Fruit fly (Drosophila melanogaster) whole organism, prepupa: ENCODE measurements around the gene CG18542.
A peak's percentile ranks its signal among the peaks of the same experiment; 100 is the strongest.

Experiments used
- Blimp-1 ChIP-seq: fragments of 200-800 bp; sonication (Bioruptor generic); optimal IDR thresholded peaks from 3 replicates; lab custom pipeline; 2017; ENCODE audit warnings: missing biosample characterization, missing genetic modification characterization, mild to moderate bottlenecking, moderate library complexity, missing genetic modification reagents
- CG10631 ChIP-seq: fragments of 200-800 bp; sonication (Bioruptor generic); optimal IDR thresholded peaks from 2 replicates; lab custom pipeline; 2016; ENCODE audit warnings: missing biosample characterization, missing genetic modification characterization
- CG10669 ChIP-seq: fragments of 200-800 bp; sonication (Bioruptor generic); optimal IDR thresholded peaks from 3 replicates; lab custom pipeline; 2018; ENCODE audit warnings: missing biosample characterization, mild to moderate bottlenecking, missing genetic modification characterization, moderate library complexity
- CG11294 ChIP-seq: fragments of 200-800 bp; sonication (Bioruptor generic); IDR thresholded peaks from 2 replicates; pipeline ENCODE4 v1.3.6; 2022; ENCODE audit warnings: missing biosample characterization, missing genetic modification characterization
- CG11762 ChIP-seq: fragments of 200-800 bp; sonication (Bioruptor generic); optimal IDR thresholded peaks from 3 replicates; lab custom pipeline; 2016; ENCODE audit warnings: missing biosample characterization, missing genetic modification characterization; ENCODE audit not compliant: insufficient read depth
- CG3032 ChIP-seq: fragments of 200-800 bp; optimal IDR thresholded peaks from 2 replicates; lab custom pipeline; 2019; ENCODE audit warnings: missing biosample characterization, mild to moderate bottlenecking, missing genetic modification characterization, moderate library complexity
- CG31627 ChIP-seq: fragments of 200-800 bp; sonication (Bioruptor generic); optimal IDR thresholded peaks from 3 replicates; lab custom pipeline; 2016; ENCODE audit warnings: missing biosample characterization, missing genetic modification characterization
- CG34406 ChIP-seq: fragments of 200-800 bp; sonication (Bioruptor generic); optimal IDR thresholded peaks from 3 replicates; lab custom pipeline; 2016; ENCODE audit warnings: missing biosample characterization, missing genetic modification characterization
- CG3919 ChIP-seq: fragments of 200-800 bp; sonication (Bioruptor generic); optimal IDR thresholded peaks from 3 replicates; lab custom pipeline; 2016; ENCODE audit warnings: missing biosample characterization, missing genetic modification characterization
- CG4318 ChIP-seq: fragments of 200-800 bp; sonication (Bioruptor generic); optimal IDR thresholded peaks from 3 replicates; lab custom pipeline; 2017; ENCODE audit warnings: missing biosample characterization, mild to moderate bottlenecking, missing genetic modification characterization
- CG6163 ChIP-seq: fragments of 200-800 bp; sonication (Bioruptor generic); IDR thresholded peaks from 3 replicates; pipeline ENCODE4 v1.3.6; 2022; ENCODE audit warnings: missing biosample characterization, missing genetic modification characterization
- CG6792 ChIP-seq: fragments of 200-800 bp; sonication (Bioruptor generic); optimal IDR thresholded peaks from 3 replicates; lab custom pipeline; 2016; ENCODE audit warnings: missing biosample characterization, missing genetic modification characterization
- CG6808 ChIP-seq: fragments of 200-800 bp; sonication (Bioruptor generic); optimal IDR thresholded peaks from 3 replicates; lab custom pipeline; 2017; ENCODE audit warnings: missing biosample characterization, missing genetic modification characterization, mild to moderate bottlenecking, moderate library complexity, missing genetic modification reagents
- CG6854 ChIP-seq: fragments of 200-800 bp; sonication (Bioruptor generic); optimal IDR thresholded peaks from 2 replicates; lab custom pipeline; 2017; ENCODE audit warnings: missing biosample characterization, mild to moderate bottlenecking, missing genetic modification characterization
- CG7368 ChIP-seq: fragments of 200-800 bp; sonication (Bioruptor generic); optimal IDR thresholded peaks from 3 replicates; lab custom pipeline; 2016; ENCODE audit warnings: missing biosample characterization, missing genetic modification characterization
- CG8119 ChIP-seq: fragments of 200-800 bp; sonication (Bioruptor generic); IDR thresholded peaks from 3 replicates; pipeline ENCODE4 v1.3.6; 2022; ENCODE audit warnings: missing biosample characterization, missing genetic modification characterization
- CG8632 ChIP-seq: fragments of 200-800 bp; sonication (Bioruptor generic); optimal IDR thresholded peaks from 3 replicates; lab custom pipeline; 2016; ENCODE audit warnings: missing biosample characterization, missing genetic modification characterization
- Eip75B ChIP-seq: fragments of 200-800 bp; sonication (Bioruptor generic); optimal IDR thresholded peaks from 3 replicates; lab custom pipeline; 2016; ENCODE audit warnings: missing biosample characterization, missing genetic modification characterization
- Ets21C ChIP-seq: fragments of 200-800 bp; sonication (Bioruptor generic); optimal IDR thresholded peaks from 3 replicates; lab custom pipeline; 2016; ENCODE audit warnings: missing biosample characterization, missing genetic modification characterization
- Gug ChIP-seq: fragments of 200-800 bp; sonication (Bioruptor generic); IDR thresholded peaks from 2 replicates; pipeline ENCODE4 v1.3.6; 2022; ENCODE audit warnings: missing biosample characterization, missing genetic modification characterization
- Hr38 ChIP-seq: sonication (Bioruptor generic); optimal IDR thresholded peaks from 2 replicates; lab custom pipeline; 2016; ENCODE audit warnings: missing biosample characterization, missing genetic modification characterization
- Hr39 ChIP-seq: fragments of 200-800 bp; sonication (Bioruptor generic); optimal IDR thresholded peaks from 2 replicates; lab custom pipeline; 2016; ENCODE audit warnings: missing biosample characterization, missing genetic modification characterization
- Met ChIP-seq: fragments of 200-800 bp; sonication (Bioruptor generic); optimal IDR thresholded peaks from 3 replicates; lab custom pipeline; 2016; ENCODE audit warnings: missing biosample characterization, missing genetic modification characterization
- OdsH ChIP-seq: fragments of 200-800 bp; sonication (Bioruptor generic); optimal IDR thresholded peaks from 3 replicates; lab custom pipeline; 2016; ENCODE audit warnings: missing biosample characterization, missing genetic modification characterization
- Sox102F ChIP-seq: fragments of 200-800 bp; sonication (Bioruptor generic); optimal IDR thresholded peaks from 2 replicates; lab custom pipeline; 2016; ENCODE audit warnings: missing biosample characterization, mild to moderate bottlenecking, missing genetic modification characterization
- Sox14 ChIP-seq: fragments of 200-800 bp; sonication (Bioruptor generic); optimal IDR thresholded peaks from 3 replicates; lab custom pipeline; 2016; ENCODE audit warnings: missing biosample characterization, missing genetic modification characterization
- Sox15 ChIP-seq: fragments of 200-800 bp; sonication (Bioruptor generic); optimal IDR thresholded peaks from 3 replicates; lab custom pipeline; 2016; ENCODE audit warnings: missing biosample characterization, missing genetic modification characterization
- acj6 ChIP-seq: fragments of 200-800 bp; sonication (Bioruptor generic); optimal IDR thresholded peaks from 3 replicates; lab custom pipeline; 2016; ENCODE audit warnings: missing biosample characterization, missing genetic modification characterization
- cyc ChIP-seq: fragments of 200-800 bp; sonication (Bioruptor generic); optimal IDR thresholded peaks from 3 replicates; lab custom pipeline; 2016; ENCODE audit warnings: missing biosample characterization, missing genetic modification characterization
- dsx ChIP-seq: fragments of 200-800 bp; optimal IDR thresholded peaks from 3 replicates; lab custom pipeline; 2019; ENCODE audit warnings: missing biosample characterization, mild to moderate bottlenecking, missing genetic modification characterization, moderate library complexity; ENCODE audit not compliant: poor library complexity, severe bottlenecking
- fkh ChIP-seq: fragments of 200-800 bp; sonication (Bioruptor generic); optimal IDR thresholded peaks from 3 replicates; lab custom pipeline; 2017; ENCODE audit warnings: missing biosample characterization, mild to moderate bottlenecking, missing genetic modification characterization, moderate library complexity
- lz ChIP-seq: fragments of 200-800 bp; sonication (Bioruptor generic); optimal IDR thresholded peaks from 3 replicates; lab custom pipeline; 2016; ENCODE audit warnings: missing biosample characterization, missing genetic modification characterization
- net ChIP-seq: fragments of 200-800 bp; sonication (Bioruptor generic); optimal IDR thresholded peaks from 3 replicates; lab custom pipeline; 2016; ENCODE audit warnings: missing biosample characterization, missing genetic modification characterization
- pdm3 ChIP-seq: fragments of 200-800 bp; sonication (Bioruptor generic); optimal IDR thresholded peaks from 3 replicates; lab custom pipeline; 2016; ENCODE audit warnings: missing biosample characterization, missing genetic modification characterization
- spab ChIP-seq: fragments of 200-800 bp; sonication (Bioruptor generic); optimal IDR thresholded peaks from 2 replicates; lab custom pipeline; 2017; ENCODE audit warnings: missing biosample characterization, mild to moderate bottlenecking, missing genetic modification characterization, missing genetic modification reagents
- ss ChIP-seq, 2 experiments: fragments of 200-800 bp; sonication (Bioruptor generic); optimal IDR thresholded peaks; 2 replicates in 1 of 2; 3 replicates in 1 of 2; lab custom pipeline; 2017 to 2018; ENCODE audit warnings: mild to moderate bottlenecking in 2 of 2, missing biosample characterization in 2 of 2, missing genetic modification characterization in 2 of 2, moderate library complexity in 1 of 2
- svp ChIP-seq: fragments of 200-800 bp; sonication (Bioruptor generic); peaks from one replicate; lab custom pipeline; 2016; ENCODE audit warnings: missing biosample characterization, missing genetic modification characterization
- topi ChIP-seq: fragments of 200-800 bp; sonication (Bioruptor generic); optimal IDR thresholded peaks from 3 replicates; lab custom pipeline; 2016; ENCODE audit warnings: missing biosample characterization, missing genetic modification characterization

CG18542 gene

dm6 chr3R:9705008-9705628 lies 19.6 kb downstream of the CG18542 start, which contains the start of gene Unc-115a (continued):
- TF ChIP-seq CG10631 (GFP tag; lab: Kevin White, UChicago), result no peak
- no peak for TF ChIP-seq CG11294 (GFP tag; lab: Robert Waterston, UW)
- TF ChIP-seq CG3032, result peak; percentile 36
- TF ChIP-seq cyc (GFP tag; lab: Kevin White, UChicago), result peak; percentile 1
- TF ChIP-seq Hr38, result no peak
- TF ChIP-seq dsx (GFP tag; lab: Kevin White, UChicago), result peak; percentile 60
- no peak for TF ChIP-seq CG8119 (GFP tag; lab: Robert Waterston, UW)

dm6 chr3R:9710228-9710627 lies 24.7 kb downstream of the CG18542 start:
- no peak for TF ChIP-seq CG6163 (GFP tag; lab: Robert Waterston, UW)

DNA sequence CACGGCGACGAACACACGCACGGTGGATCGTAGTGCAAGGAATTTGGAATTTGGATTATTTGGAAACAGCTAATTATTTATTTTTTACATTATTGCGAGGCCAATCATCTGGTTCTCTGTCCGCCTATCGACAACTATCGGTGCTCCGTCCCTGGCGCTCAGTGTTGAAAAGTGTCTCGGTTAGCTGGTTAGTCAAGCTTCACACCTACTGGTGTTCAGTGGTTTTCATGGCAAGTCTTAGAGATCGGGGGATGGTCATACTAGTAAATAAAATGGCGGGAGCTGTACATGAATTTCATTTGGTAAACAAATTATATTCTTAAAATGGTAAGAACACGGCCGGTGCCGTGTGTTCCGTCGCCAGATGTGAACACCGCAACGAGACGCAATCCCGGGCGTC lies 25.3 kb downstream of the CG18542 start, which contains the start of the genes trbd and dmt:
Gene trbd (minus strand): TSS at position 152 of the 400 bp plus-strand sequence.
Gene dmt (plus strand): TSS at position 257 of the 400 bp plus-strand sequence.
- TF ChIP-seq Blimp-1 (GFP tag; lab: Kevin White, UChicago) (peak; percentile 41), Eip75B (no peak), fkh (peak; percentile 99), CG34406 (GFP tag; lab: Kevin White, UChicago) (no peak), CG4318 (GFP tag; lab: Kevin White, UChicago) (no peak), CG6792 (no peak), CG6808 (GFP tag; lab: Kevin White, UChicago) (no peak), Hr38 (no peak), OdsH (no peak), topi (GFP tag; lab: Kevin White, UChicago) (no peak), ss (GFP tag; optimal IDR thresholded peaks at IDR 0.05; lab: Kevin White, UChicago) (no peak), pdm3 (GFP tag; lab: Kevin White, UChicago) (no peak), svp (GFP tag; lab: Kevin White, UChicago) (no peak), net (GFP tag; lab: Kevin White, UChicago) (no peak), CG10669 (GFP tag; lab: Kevin White, UChicago) (no peak), CG10631 (GFP tag; lab: Kevin White, UChicago) (no peak), CG7368 (GFP tag; lab: Kevin White, UChicago) (no peak), lz (no peak), CG6854 (GFP tag; lab: Kevin White, UChicago) (peak; percentile 75), Sox14 (GFP tag; lab: Kevin White, UChicago) (no peak), CG11762 (GFP tag; lab: Kevin White, UChicago) (no peak), Met (GFP tag; lab: Kevin White, UChicago) (no peak), spab (GFP tag; lab: Kevin White, UChicago) (no peak)

DNA sequence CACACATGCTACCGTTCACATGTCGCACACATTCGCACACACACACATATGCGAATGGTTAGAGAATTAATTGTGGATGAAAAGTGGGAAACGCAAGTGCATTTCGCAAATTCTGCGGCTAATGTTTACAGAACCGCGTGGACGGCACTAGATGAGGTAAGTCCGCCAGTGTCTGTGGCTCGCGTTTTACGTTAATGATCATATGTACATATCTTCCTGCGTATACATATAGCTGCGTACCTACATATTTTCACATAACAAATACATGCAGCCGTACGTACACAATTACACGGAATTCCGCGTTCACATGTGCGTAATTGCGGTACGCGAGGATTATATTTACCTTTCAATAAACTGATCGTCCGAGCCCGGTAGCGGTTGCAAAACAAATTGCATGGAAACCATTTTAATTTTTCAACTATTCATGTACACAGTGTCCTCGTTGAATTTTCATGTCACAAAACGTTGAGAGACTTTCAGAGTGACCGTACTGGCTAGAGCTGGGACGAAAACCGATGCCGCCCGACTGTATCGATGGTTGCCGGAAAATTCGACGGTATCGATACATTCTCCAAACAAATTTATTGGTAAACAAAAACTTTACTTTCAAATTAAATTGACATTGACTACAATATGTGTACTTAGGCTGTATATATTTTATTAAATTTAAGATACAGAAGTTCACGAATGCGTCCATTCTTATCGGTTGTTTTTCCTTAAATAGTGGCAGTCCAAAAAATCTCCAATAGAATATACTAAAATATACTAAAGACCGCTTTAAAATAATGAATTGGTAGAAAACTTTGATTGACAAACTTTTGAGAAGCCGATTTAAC lies 39.8 kb downstream of the CG18542 start, which contains the start of gene hyd:
Gene hyd (minus strand): TSS at position 495 of the 836 bp plus-strand sequence.
- TF ChIP-seq topi (GFP tag; lab: Kevin White, UChicago) (no peak), fkh (peak; percentile 55)

DNA sequence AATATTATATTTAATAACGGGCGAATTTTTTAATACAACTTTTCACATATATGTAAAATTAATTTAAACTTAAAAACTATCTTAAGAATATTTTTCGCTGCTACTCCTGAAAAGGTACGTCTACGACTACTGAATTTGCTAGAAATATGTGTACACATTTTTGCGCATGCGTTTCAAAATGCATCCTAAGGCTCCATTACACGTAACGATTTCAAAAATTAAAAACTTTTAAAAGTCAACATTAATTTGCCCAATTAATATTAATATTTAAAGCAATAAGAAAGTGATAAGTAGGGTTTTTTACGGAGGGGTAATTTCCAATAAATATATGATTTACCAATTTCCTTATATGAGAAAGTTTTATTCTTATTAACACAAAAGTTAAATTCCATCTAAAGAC lies 45.2 kb downstream of the CG18542 start, which contains the start of gene FoxP:
Gene FoxP (minus strand): TSS at position 89 of the 400 bp plus-strand sequence.
- no peak for TF ChIP-seq CG31627 (GFP tag; lab: Kevin White, UChicago)
- TF ChIP-seq Hr39 (GFP tag; lab: Kevin White, UChicago), result no peak
- TF ChIP-seq CG6163 (GFP tag; lab: Robert Waterston, UW), result no peak
- TF ChIP-seq cyc (GFP tag; lab: Kevin White, UChicago), result no peak
- TF ChIP-seq Gug (GFP tag; lab: Robert Waterston, UW), result no peak
- no peak for TF ChIP-seq Sox15 (GFP tag; lab: Kevin White, UChicago)
- no peak for TF ChIP-seq pdm3 (GFP tag; lab: Kevin White, UChicago)
- no peak for TF ChIP-seq acj6
- no peak for TF ChIP-seq CG8632 (GFP tag; lab: Kevin White, UChicago)
- TF ChIP-seq Sox102F (GFP tag; lab: Kevin White, UChicago), result no peak
- no peak for TF ChIP-seq Sox14 (GFP tag; lab: Kevin White, UChicago)
- no peak for TF ChIP-seq dsx (GFP tag; lab: Kevin White, UChicago)
- no peak for TF ChIP-seq CG3919 (GFP tag; lab: Kevin White, UChicago)
- TF ChIP-seq CG7368 (GFP tag; lab: Kevin White, UChicago), result no peak
- no peak for TF ChIP-seq Ets21C (GFP tag; lab: Kevin White, UChicago)
- TF ChIP-seq, all 60 proteins: peak for 0
